Worm (Caenorhabditis elegans): ENCODE results near the gene C44C10.7.

- TF ChIP-seq W03F9.2 (tag; optimal IDR thresholded peaks at IDR 0.05) (no peak), dao-5 (tag; optimal IDR thresholded peaks at IDR 0.05) (no peak), him-1 (tag; optimal IDR thresholded peaks at IDR 0.05) (no peak)
Measured at ce11 chrX:11712230-11712853, 24.3 kb upstream of the C44C10.7 start, which contains the start of gene col-180.
